Worm (Caenorhabditis elegans) whole organism, L1 larva: ENCODE data around the gene Y57G11B.3.

ENCODE experiments used
- C04F5.9 ChIP-seq: sonication (generic microtip); optimal IDR thresholded peaks from 2 replicates; lab custom pipeline; 2016; ENCODE audit warnings: missing genetic modification characterization, missing compliant biosample characterization
- F16B12.6 ChIP-seq: fragments of 150-350 bp; optimal IDR thresholded peaks from 2 replicates; lab custom pipeline; 2014; ENCODE audit warnings: missing biosample characterization, missing genetic modification characterization
- ama-1 ChIP-seq: fragments of 150-350 bp; optimal IDR thresholded peaks from 2 replicates; lab custom pipeline; 2014
- blmp-1 ChIP-seq: fragments of 150-350 bp; optimal IDR thresholded peaks from 2 replicates; lab custom pipeline; 2014; ENCODE audit warnings: missing biosample characterization, missing genetic modification characterization
- ceh-63 ChIP-seq: fragments of 200-800 bp; sonication (Bioruptor generic); optimal IDR thresholded peaks from 2 replicates; lab custom pipeline; 2018; ENCODE audit warnings: mild to moderate bottlenecking, missing genetic modification characterization, missing compliant biosample characterization
- ceh-82 ChIP-seq, 3 experiments: fragments of 150-350 bp in 1 of 3; sonication (generic microtip) in 2 of 3; optimal IDR thresholded peaks; 2 replicates each; lab custom pipeline; 2014 to 2017; ENCODE audit warnings: missing biosample characterization in 3 of 3, missing genetic modification characterization in 3 of 3
- ceh-88 ChIP-seq: fragments of 200-800 bp; sonication (Bioruptor generic); IDR thresholded peaks from 2 replicates; pipeline ENCODE4 v1.3.6; 2022; ENCODE audit warnings: missing genetic modification characterization, missing compliant biosample characterization
- dpl-1 ChIP-seq, 3 experiments: fragments of 150-350 bp in 2 of 3; sonication (generic microtip) in 1 of 3; optimal IDR thresholded peaks; 2 replicates each; lab custom pipeline; 2014 to 2017; ENCODE audit warnings: missing biosample characterization in 3 of 3, missing genetic modification characterization in 3 of 3, missing genetic modification reagents in 3 of 3
- efl-3 ChIP-seq: fragments of 200-800 bp; sonication (Bioruptor generic); optimal IDR thresholded peaks from 2 replicates; lab custom pipeline; 2018; ENCODE audit warnings: mild to moderate bottlenecking, missing genetic modification characterization, missing compliant biosample characterization
- egl-13 ChIP-seq: sonication (generic microtip); optimal IDR thresholded peaks from 2 replicates; lab custom pipeline; 2016; ENCODE audit warnings: missing genotype, missing genetic modification reagents, missing genetic modification characterization, missing compliant biosample characterization
- egl-27 ChIP-seq, 2 experiments: fragments of 150-350 bp in 1 of 2; sonication (generic microtip); optimal IDR thresholded peaks; 3 replicates each; lab custom pipeline; 2017 to 2018; ENCODE audit warnings: missing biosample characterization in 2 of 2, missing genetic modification characterization in 2 of 2, missing genetic modification reagents in 2 of 2
- elt-3 ChIP-seq, 6 experiments: fragments of 150-350 bp in 1 of 6; sonication (generic microtip); optimal IDR thresholded peaks; 2 replicates each; lab custom pipeline; 2017 to 2018; ENCODE audit warnings: missing biosample characterization in 6 of 6, missing genetic modification characterization in 6 of 6, inconsistent platforms in 1 of 6
- ets-5 ChIP-seq: fragments of 200-800 bp; sonication (Bioruptor generic); IDR thresholded peaks from 2 replicates; pipeline ENCODE4 v1.3.6; 2022; ENCODE audit warnings: missing genetic modification characterization, missing compliant biosample characterization
- fkh-10 ChIP-seq: sonication (generic microtip); optimal IDR thresholded peaks from 2 replicates; lab custom pipeline; 2017; ENCODE audit warnings: missing biosample characterization, missing genetic modification reagents, missing genetic modification characterization
- fkh-4 ChIP-seq: sonication (generic microtip); optimal IDR thresholded peaks from 2 replicates; lab custom pipeline; 2016; ENCODE audit warnings: missing compliant biosample characterization, missing genetic modification characterization, borderline replicate concordance
- irx-1 ChIP-seq: sonication (generic microtip); optimal IDR thresholded peaks from 2 replicates; lab custom pipeline; 2016; ENCODE audit warnings: missing genetic modification characterization, missing compliant biosample characterization
- isw-1 ChIP-seq: fragments of 200-800 bp; sonication (Bioruptor generic); IDR thresholded peaks from 2 replicates; pipeline ENCODE4 v1.3.6; 2022; ENCODE audit warnings: missing genetic modification characterization, missing compliant biosample characterization
- lin-14 ChIP-seq: fragments of 200-800 bp; sonication (Bioruptor generic); optimal IDR thresholded peaks from 2 replicates; lab custom pipeline; 2018; ENCODE audit warnings: mild to moderate bottlenecking, missing genetic modification characterization, moderate library complexity, missing compliant biosample characterization
- lin-15B ChIP-seq: fragments of 150-350 bp; sonication (generic microtip); optimal IDR thresholded peaks from 3 replicates; lab custom pipeline; 2014; ENCODE audit warnings: missing biosample characterization, missing genetic modification characterization
- lir-3 ChIP-seq: sonication (generic microtip); optimal IDR thresholded peaks from 2 replicates; lab custom pipeline; 2016; ENCODE audit warnings: mild to moderate bottlenecking, missing genetic modification characterization, moderate library complexity, missing compliant biosample characterization; ENCODE audit not compliant: poor library complexity
- lsy-2 ChIP-seq, 2 experiments: fragments of 150-350 bp; optimal IDR thresholded peaks; 2 replicates each; lab custom pipeline; 2014; ENCODE audit warnings: missing biosample characterization in 2 of 2, missing genetic modification characterization in 2 of 2
- mef-2 ChIP-seq: fragments of 150-350 bp; optimal IDR thresholded peaks from 2 replicates; lab custom pipeline; 2014; ENCODE audit warnings: missing biosample characterization, missing genetic modification characterization
- nhr-11 ChIP-seq: fragments of 150-350 bp; optimal IDR thresholded peaks from 2 replicates; lab custom pipeline; 2014; ENCODE audit warnings: missing biosample characterization, missing genetic modification characterization
- nhr-12 ChIP-seq: sonication (generic microtip); optimal IDR thresholded peaks from 2 replicates; lab custom pipeline; 2017; ENCODE audit warnings: missing biosample characterization, missing genetic modification characterization
- nhr-19 ChIP-seq: fragments of 200-800 bp; sonication (Bioruptor generic); conservative IDR thresholded peaks from 2 replicates; pipeline ENCODE4 v1.3.6; 2022; ENCODE audit warnings: missing genetic modification characterization, missing compliant biosample characterization
- nhr-237 ChIP-seq: fragments of 150-350 bp; optimal IDR thresholded peaks from 2 replicates; lab custom pipeline; 2014; ENCODE audit warnings: missing biosample characterization, missing genetic modification characterization
- nhr-47 ChIP-seq: sonication (generic microtip); optimal IDR thresholded peaks from 2 replicates; lab custom pipeline; 2016; ENCODE audit warnings: mild to moderate bottlenecking, missing genetic modification characterization, moderate library complexity, missing compliant biosample characterization
- nhr-84 ChIP-seq: sonication (generic microtip); optimal IDR thresholded peaks from 2 replicates; lab custom pipeline; 2017; ENCODE audit warnings: missing biosample characterization, missing genetic modification characterization
- pax-3 ChIP-seq: fragments of 200-800 bp; sonication (Bioruptor generic); optimal IDR thresholded peaks from 2 replicates; lab custom pipeline; 2018; ENCODE audit warnings: mild to moderate bottlenecking, missing genetic modification characterization, moderate library complexity, missing compliant biosample characterization
- pqm-1 ChIP-seq: sonication (generic microtip); optimal IDR thresholded peaks from 3 replicates; lab custom pipeline; 2017; ENCODE audit warnings: missing biosample characterization, missing genetic modification characterization
- rnt-1 ChIP-seq: sonication (generic microtip); optimal IDR thresholded peaks from 2 replicates; lab custom pipeline; 2016; ENCODE audit warnings: mild to moderate bottlenecking, missing genetic modification characterization, moderate library complexity, missing compliant biosample characterization
- snu-23 ChIP-seq: sonication (generic microtip); optimal IDR thresholded peaks from 2 replicates; lab custom pipeline; 2016; ENCODE audit warnings: missing genetic modification characterization, missing compliant biosample characterization
- swsn-7 ChIP-seq: sonication (generic microtip); optimal IDR thresholded peaks from 2 replicates; lab custom pipeline; 2016; ENCODE audit warnings: missing genetic modification characterization, missing compliant biosample characterization
- tbx-2 ChIP-seq: sonication (generic microtip); optimal IDR thresholded peaks from 2 replicates; lab custom pipeline; 2016; ENCODE audit warnings: missing genetic modification characterization, missing compliant biosample characterization
- tlp-1 ChIP-seq: fragments of 150-350 bp; optimal IDR thresholded peaks from 2 replicates; lab custom pipeline; 2014; ENCODE audit warnings: missing biosample characterization, missing genetic modification characterization
- unc-62 ChIP-seq: fragments of 150-350 bp; optimal IDR thresholded peaks from 2 replicates; lab custom pipeline; 2014; ENCODE audit warnings: missing biosample characterization, missing genetic modification reagents, missing genetic modification characterization
- unc-98 ChIP-seq: fragments of 200-800 bp; sonication (Bioruptor generic); IDR thresholded peaks from 2 replicates; pipeline ENCODE4 v1.3.6; 2022; ENCODE audit warnings: missing genetic modification characterization, missing compliant biosample characterization
- zip-4 ChIP-seq: fragments of 200-800 bp; sonication (Bioruptor generic); optimal IDR thresholded peaks from 2 replicates; lab custom pipeline; 2018; ENCODE audit warnings: mild to moderate bottlenecking, missing genetic modification characterization, moderate library complexity, missing compliant biosample characterization

The Y57G11B.3 gene

DNA sequence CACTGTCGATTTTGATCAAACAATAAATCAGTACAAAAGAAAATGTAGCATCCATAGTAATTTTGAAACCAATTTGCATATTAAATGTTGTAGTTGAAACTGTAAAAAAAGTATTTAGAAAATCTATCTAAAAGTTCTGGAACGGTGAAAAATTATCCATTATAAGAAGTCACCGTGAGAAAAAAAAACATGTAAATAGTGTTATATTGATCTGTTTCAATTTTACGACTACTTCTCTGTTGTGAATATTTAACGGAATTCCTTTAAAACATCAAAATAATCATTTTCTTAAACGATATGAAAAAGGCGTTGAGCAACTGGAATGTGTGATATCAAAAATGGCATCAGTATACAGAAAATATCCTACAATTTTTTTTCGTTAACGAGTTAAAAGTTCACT, 24.9 kb downstream of the Y57G11B.3 start, which contains the start of gene T27E7.9:
Gene T27E7.9, minus strand, starts transcription at position 101 of the 400 bp plus-strand sequence.
- TF ChIP-seq pax-3 (tag; lab: Kevin White, UChicago): no peak
- TF ChIP-seq ceh-63 (GFP tag; lab: Kevin White, UChicago): no peak
- no peak for TF ChIP-seq lsy-2 (tag; optimal IDR thresholded peaks at IDR 0.05; lab: Kevin White, UChicago)
- TF ChIP-seq irx-1 (tag; lab: Kevin White, UChicago): no peak
- TF ChIP-seq unc-98 (GFP tag; lab: Robert Waterston, UW): no peak
- TF ChIP-seq snu-23 (GFP tag; lab: Kevin White, UChicago): no peak
- TF ChIP-seq F16B12.6 (tag; lab: Kevin White, UChicago): no peak
- no peak for TF ChIP-seq nhr-11 (tag; lab: Kevin White, UChicago)
- TF ChIP-seq zip-4 (GFP tag; lab: Kevin White, UChicago): no peak
- TF ChIP-seq nhr-12 (tag; lab: Kevin White, UChicago): no peak
- TF ChIP-seq tlp-1 (tag; lab: Kevin White, UChicago): no peak
- no peak for TF ChIP-seq isw-1 (GFP tag; lab: Robert Waterston, UW)
- TF ChIP-seq C04F5.9 (tag; lab: Kevin White, UChicago): no peak

DNA sequence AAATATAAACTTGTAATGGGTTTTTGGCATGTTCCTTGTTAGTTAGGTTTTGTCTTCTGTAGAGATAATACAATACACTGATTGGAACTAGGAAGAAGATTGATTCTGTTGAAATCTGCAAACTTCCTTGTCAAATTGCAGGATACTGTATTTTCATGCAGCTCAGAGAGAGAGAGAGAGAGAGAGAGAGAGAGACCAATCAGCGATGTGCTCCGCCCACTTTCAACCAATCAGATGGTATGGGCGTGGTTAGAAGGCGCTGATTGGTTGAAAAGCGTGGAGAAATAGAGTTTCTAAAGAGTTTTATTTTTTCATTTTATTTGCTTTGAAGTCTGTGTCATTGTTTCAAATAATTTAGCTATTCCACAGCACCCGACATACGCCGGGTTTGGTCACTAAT, 26.9 kb downstream of the Y57G11B.3 start:
- TF ChIP-seq elt-3 (tag; optimal IDR thresholded peaks at IDR 0.05; lab: Kevin White, UChicago): no peak
- no peak for TF ChIP-seq nhr-47 (tag; lab: Kevin White, UChicago)
- TF ChIP-seq ceh-82 (tag; optimal IDR thresholded peaks at IDR 0.05; lab: Kevin White, UChicago): no peak
- TF ChIP-seq pqm-1: no peak
- no peak for TF ChIP-seq egl-13 (tag; lab: Kevin White, UChicago)
- no peak for TF ChIP-seq unc-62 (GFP tag; lab: Kevin White, UChicago)
- TF ChIP-seq ets-5 (GFP tag; lab: Robert Waterston, UW): no peak
- TF ChIP-seq lin-15B (tag; lab: Kevin White, UChicago): no peak
- no peak for TF ChIP-seq dpl-1 (GFP tag; optimal IDR thresholded peaks at IDR 0.05; lab: Kevin White, UChicago)
- TF ChIP-seq blmp-1 (tag; lab: Kevin White, UChicago): no peak
- TF ChIP-seq lin-14 (GFP tag; lab: Kevin White, UChicago): no peak
- TF ChIP-seq tbx-2 (tag; lab: Kevin White, UChicago): no peak

DNA sequence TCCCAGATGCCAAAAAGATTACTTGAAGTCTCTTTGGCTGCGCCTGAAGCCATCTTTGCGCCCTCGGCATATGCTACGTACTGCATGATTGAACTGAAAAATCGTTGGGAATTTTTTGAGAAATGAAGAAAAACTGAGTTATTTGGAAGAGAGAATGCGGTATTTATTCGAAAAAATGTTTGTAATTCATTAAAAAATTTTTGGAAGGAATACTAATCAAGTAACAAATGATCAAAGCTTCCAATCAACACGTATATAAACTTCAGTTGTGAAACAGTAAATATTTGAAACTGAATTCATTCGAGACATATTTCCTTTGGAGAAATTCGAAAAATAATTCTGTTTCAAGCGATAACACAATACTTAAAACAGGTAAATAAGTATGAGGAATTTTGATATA, 31.7 kb downstream of the Y57G11B.3 start, which contains the start of gene pals-29:
Gene pals-29, minus strand, starts transcription at position 101 of the 400 bp plus-strand sequence.
- no peak for TF ChIP-seq ets-5 (GFP tag; lab: Robert Waterston, UW)
- TF ChIP-seq rnt-1 (tag; lab: Kevin White, UChicago): no peak
- TF ChIP-seq swsn-7 (tag; lab: Kevin White, UChicago): no peak
- TF ChIP-seq egl-13 (tag; lab: Kevin White, UChicago): no peak
- no peak for TF ChIP-seq efl-3
- TF ChIP-seq mef-2 (tag; lab: Kevin White, UChicago): no peak
- no peak for TF ChIP-seq nhr-12 (tag; lab: Kevin White, UChicago)
- no peak for TF ChIP-seq nhr-237 (tag; lab: Kevin White, UChicago)
- TF ChIP-seq ceh-88 (GFP tag; lab: Robert Waterston, UW): no peak
- TF ChIP-seq fkh-4 (tag; lab: Kevin White, UChicago): no peak
- no peak for TF ChIP-seq dpl-1 (GFP tag; optimal IDR thresholded peaks at IDR 0.05; lab: Kevin White, UChicago)
- TF ChIP-seq nhr-84 (tag; lab: Kevin White, UChicago): no peak
- no peak for TF ChIP-seq egl-27 (tag; optimal IDR thresholded peaks at IDR 0.05; lab: Kevin White, UChicago)
- TF ChIP-seq nhr-19 (GFP tag; lab: Robert Waterston, UW): no peak
- TF ChIP-seq nhr-47 (tag; lab: Kevin White, UChicago): no peak
- TF ChIP-seq C04F5.9 (tag; lab: Kevin White, UChicago): no peak
- no peak for TF ChIP-seq fkh-10
- TF ChIP-seq ama-1: no peak
- no peak for TF ChIP-seq tlp-1 (tag; lab: Kevin White, UChicago)
- no peak for TF ChIP-seq lir-3 (tag; lab: Kevin White, UChicago)
